Worm (Caenorhabditis elegans) whole organism, L4 larva: ENCODE measurements around the gene nhr-206.

ENCODE experiments used
- F26F4.8 ChIP-seq: fragments of 200-800 bp; sonication (Bioruptor generic); conservative IDR thresholded peaks from 2 replicates; pipeline ENCODE4 v1.3.6; 2022; ENCODE audit warnings: missing genetic modification characterization, missing compliant biosample characterization
- R02D3.7 ChIP-seq: fragments of 150-350 bp; sonication (generic microtip); optimal IDR thresholded peaks from 3 replicates; lab custom pipeline; 2014; ENCODE audit warnings: missing biosample characterization, missing genetic modification characterization
- Y105C5A.15 ChIP-seq: fragments of 200-800 bp; sonication (Bioruptor generic); IDR thresholded peaks from 2 replicates; pipeline ENCODE4 v1.3.6; 2022; ENCODE audit warnings: missing genetic modification characterization, missing compliant biosample characterization
- ama-1 ChIP-seq: fragments of 150-350 bp; optimal IDR thresholded peaks from 2 replicates; lab custom pipeline; 2014; ENCODE audit warnings: inconsistent platforms, mixed read lengths
- arid-1 ChIP-seq: fragments of 200-800 bp; sonication (Bioruptor generic); conservative IDR thresholded peaks from 2 replicates; pipeline ENCODE4 v1.3.6; 2022; ENCODE audit warnings: missing genetic modification reagents, missing genetic modification characterization, missing compliant biosample characterization
- attf-4 ChIP-seq: sonication (generic microtip); optimal IDR thresholded peaks from 3 replicates; lab custom pipeline; 2017; ENCODE audit warnings: missing biosample characterization, missing genetic modification characterization
- ceh-62 ChIP-seq: sonication (generic microtip); optimal IDR thresholded peaks from 2 replicates; lab custom pipeline; 2017; ENCODE audit warnings: missing biosample characterization, missing genetic modification characterization
- ces-1 ChIP-seq: fragments of 150-350 bp; sonication (generic microtip); optimal IDR thresholded peaks from 4 replicates; lab custom pipeline; 2014; ENCODE audit warnings: missing biosample characterization, missing genetic modification reagents, missing genetic modification characterization
- cey-2 ChIP-seq: sonication (generic microtip); optimal IDR thresholded peaks from 3 replicates; lab custom pipeline; 2017; ENCODE audit warnings: missing genetic modification characterization, mild to moderate bottlenecking, missing compliant biosample characterization, antibody characterized with exemption, borderline replicate concordance; ENCODE audit not compliant: insufficient read depth
- daf-16 ChIP-seq, 3 experiments: sonication (generic microtip); optimal IDR thresholded peaks; 2 replicates each; lab custom pipeline; 2016 to 2017; ENCODE audit warnings: missing genetic modification characterization in 3 of 3, missing genetic modification reagents in 3 of 3, mild to moderate bottlenecking in 2 of 3, missing compliant biosample characterization in 2 of 3, missing biosample characterization in 1 of 3, moderate library complexity in 1 of 3
- dmd-6 ChIP-seq: fragments of 200-800 bp; sonication (Bioruptor generic); IDR thresholded peaks from 2 replicates; pipeline ENCODE4 v1.3.6; 2022; ENCODE audit warnings: missing genetic modification reagents, missing genetic modification characterization, missing compliant biosample characterization
- dve-1 ChIP-seq: sonication (generic microtip); optimal IDR thresholded peaks from 2 replicates; lab custom pipeline; 2017; ENCODE audit warnings: antibody characterized with exemption, mild to moderate bottlenecking, missing genetic modification characterization, missing compliant biosample characterization; ENCODE audit not compliant: insufficient read depth
- egl-43 ChIP-seq: fragments of 200-800 bp; sonication (Bioruptor generic); IDR thresholded peaks from 2 replicates; pipeline ENCODE4 v1.3.6; 2022; ENCODE audit warnings: missing genetic modification reagents, missing genetic modification characterization, missing compliant biosample characterization
- fkh-10 ChIP-seq: fragments of 150-350 bp; optimal IDR thresholded peaks from 2 replicates; lab custom pipeline; 2014; ENCODE audit warnings: missing biosample characterization, missing genetic modification reagents, missing genetic modification characterization
- gei-8 ChIP-seq: fragments of 200-800 bp; sonication (Bioruptor generic); optimal IDR thresholded peaks from 2 replicates; lab custom pipeline; 2018; ENCODE audit warnings: mild to moderate bottlenecking, missing genetic modification characterization, missing compliant biosample characterization
- hlh-11 ChIP-seq: fragments of 200-800 bp; sonication (Bioruptor generic); optimal IDR thresholded peaks from 2 replicates; lab custom pipeline; 2018; ENCODE audit warnings: mild to moderate bottlenecking, missing genetic modification characterization, missing compliant biosample characterization
- hlh-30 ChIP-seq: sonication (generic microtip); optimal IDR thresholded peaks from 2 replicates; lab custom pipeline; 2017; ENCODE audit warnings: antibody characterized with exemption, mild to moderate bottlenecking, missing genetic modification characterization, missing compliant biosample characterization; ENCODE audit not compliant: insufficient read depth
- lim-7 ChIP-seq: fragments of 200-800 bp; sonication (Bioruptor generic); IDR thresholded peaks from 2 replicates; pipeline ENCODE4 v1.3.6; 2022; ENCODE audit warnings: missing genetic modification characterization, missing compliant biosample characterization
- nhr-111 ChIP-seq: fragments of 200-800 bp; sonication (Bioruptor generic); optimal IDR thresholded peaks from 2 replicates; lab custom pipeline; 2018; ENCODE audit warnings: mild to moderate bottlenecking, missing genetic modification characterization, missing compliant biosample characterization
- nhr-237 ChIP-seq: sonication (generic microtip); optimal IDR thresholded peaks from 2 replicates; lab custom pipeline; 2017; ENCODE audit warnings: missing biosample characterization, missing genetic modification characterization
- nhr-28 ChIP-seq: fragments of 150-350 bp; optimal IDR thresholded peaks from 2 replicates; lab custom pipeline; 2014; ENCODE audit warnings: missing biosample characterization, missing genetic modification characterization
- nhr-48 ChIP-seq: sonication (generic microtip); optimal IDR thresholded peaks from 2 replicates; lab custom pipeline; 2016; ENCODE audit warnings: mild to moderate bottlenecking, missing genetic modification characterization, missing compliant biosample characterization
- nhr-6 ChIP-seq: fragments of 150-350 bp; optimal IDR thresholded peaks from 2 replicates; lab custom pipeline; 2014; ENCODE audit warnings: missing biosample characterization, missing genetic modification characterization
- pha-4 ChIP-seq, 2 experiments: fragments of 150-350 bp in 1 of 2; fragments of 200-800 bp in 1 of 2; sonication (Bioruptor generic) in 1 of 2; IDR thresholded peaks in 1 of 2; optimal IDR thresholded peaks in 1 of 2; 2 replicates each; pipeline versions ENCODE4 v1.3.6 to Lab custom; 2014 to 2022; ENCODE audit warnings: missing genetic modification characterization in 2 of 2, missing genetic modification reagents in 2 of 2, missing biosample characterization in 1 of 2, missing compliant biosample characterization in 1 of 2
- skn-1 ChIP-seq: fragments of 150-350 bp; optimal IDR thresholded peaks from 2 replicates; lab custom pipeline; 2014; ENCODE audit warnings: missing biosample characterization, missing genetic modification characterization
- snpc-1.2 ChIP-seq: fragments of 200-800 bp; sonication (Bioruptor generic); IDR thresholded peaks from 2 replicates; pipeline ENCODE4 v1.3.6; 2022; ENCODE audit warnings: missing genetic modification reagents, missing genetic modification characterization, missing compliant biosample characterization
- spr-3 ChIP-seq: fragments of 200-800 bp; sonication (Bioruptor generic); optimal IDR thresholded peaks from 2 replicates; lab custom pipeline; 2018; ENCODE audit warnings: mild to moderate bottlenecking, missing genetic modification characterization, missing compliant biosample characterization
- unc-130 ChIP-seq: sonication (generic microtip); optimal IDR thresholded peaks from 2 replicates; lab custom pipeline; 2016; ENCODE audit warnings: missing genetic modification reagents, missing genetic modification characterization, missing compliant biosample characterization
- vab-7 ChIP-seq: fragments of 200-800 bp; sonication (Bioruptor generic); IDR thresholded peaks from 2 replicates; pipeline ENCODE4 v1.3.6; 2022; ENCODE audit warnings: missing genetic modification reagents, missing genetic modification characterization, missing compliant biosample characterization
- zfp-3 ChIP-seq: fragments of 200-800 bp; sonication (Bioruptor generic); conservative IDR thresholded peaks from 2 replicates; pipeline ENCODE4 v1.3.6; 2022; ENCODE audit warnings: missing genetic modification reagents, missing genetic modification characterization, missing compliant biosample characterization
- zip-11 ChIP-seq: fragments of 200-800 bp; sonication (Bioruptor generic); IDR thresholded peaks from 2 replicates; pipeline ENCODE4 v1.3.6; 2022; ENCODE audit warnings: missing genetic modification characterization, missing compliant biosample characterization
- ztf-11 ChIP-seq: fragments of 150-350 bp; optimal IDR thresholded peaks from 2 replicates; lab custom pipeline; 2014; ENCODE audit warnings: missing biosample characterization, missing genetic modification characterization
- ztf-7 ChIP-seq: fragments of 150-350 bp; optimal IDR thresholded peaks from 2 replicates; lab custom pipeline; 2014; ENCODE audit warnings: missing biosample characterization, missing genetic modification characterization

Gene nhr-206

DNA sequence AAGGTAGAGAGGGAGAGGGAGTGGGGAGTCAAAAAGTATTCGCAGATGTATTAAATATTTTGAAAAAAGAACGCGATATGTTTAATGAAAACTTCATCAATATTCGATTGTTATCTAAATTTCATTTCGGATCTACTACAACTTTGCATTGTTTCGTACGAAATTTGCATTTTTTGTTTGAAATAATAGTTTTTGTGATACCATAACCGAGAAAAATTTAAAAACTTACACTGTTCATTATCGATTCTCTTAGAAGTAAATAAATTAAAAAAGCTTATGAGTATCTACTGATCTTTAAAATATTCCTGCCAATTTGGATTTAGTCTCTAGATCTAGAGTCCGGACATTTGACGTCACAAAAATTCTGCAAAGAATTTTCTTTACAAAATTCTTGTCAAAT, 11.5 kb upstream of the nhr-206 start, which contains the start of gene R07B7.9:
R07B7.9 (minus strand) TSS at position 101 of the 400 bp plus-strand sequence.
- TF ChIP-seq hlh-30 (tag; lab: Kevin White, UChicago) (no peak), nhr-48 (tag; lab: Kevin White, UChicago) (no peak), nhr-237 (no peak), egl-43 (GFP tag; lab: Robert Waterston, UW) (no peak), ama-1 (no peak), ceh-62 (tag; lab: Kevin White, UChicago) (no peak), skn-1 (no peak), ces-1 (GFP tag; lab: Kevin White, UChicago) (no peak), pha-4 (GFP tag; IDR thresholded peaks at IDR 0.05; lab: Robert Waterston, UW) (no peak), pha-4 (tag; optimal IDR thresholded peaks at IDR 0.05; lab: Kevin White, UChicago) (no peak), Y105C5A.15 (GFP tag; lab: Robert Waterston, UW) (no peak), ztf-11 (no peak), F26F4.8 (GFP tag; lab: Robert Waterston, UW) (no peak), arid-1 (GFP tag; lab: Robert Waterston, UW) (no peak), spr-3 (GFP tag; lab: Kevin White, UChicago) (no peak), zfp-3 (no peak)

DNA sequence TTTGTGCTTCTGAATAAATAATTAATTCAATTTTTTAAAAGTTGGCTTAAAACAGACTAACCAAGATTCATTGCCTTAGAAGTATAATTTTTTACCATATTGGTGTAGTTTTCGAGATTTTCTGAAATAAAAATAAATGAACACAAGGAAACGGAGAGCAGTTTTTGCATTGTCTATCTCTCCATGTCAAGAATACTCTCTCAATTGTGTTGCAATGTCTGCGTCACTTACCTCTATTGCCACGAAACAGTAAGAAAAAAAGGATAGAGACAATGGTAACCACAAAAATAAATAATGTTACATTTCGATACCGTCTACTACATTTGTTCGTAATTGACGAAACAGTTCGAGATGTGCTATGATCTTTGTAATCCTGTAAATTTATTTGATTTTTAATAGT, 8.9 kb upstream of the nhr-206 start, which contains the start of gene R07B7.10:
R07B7.10 (plus strand) TSS at position 285 of the 400 bp plus-strand sequence.
- TF ChIP-seq gei-8 (GFP tag; lab: Kevin White, UChicago) (no peak), R02D3.7 (tag; lab: Kevin White, UChicago) (no peak), ztf-7 (tag; lab: Kevin White, UChicago) (no peak), dve-1 (tag; lab: Kevin White, UChicago) (peak; percentile 14), pha-4 (GFP tag; IDR thresholded peaks at IDR 0.05; lab: Robert Waterston, UW) (no peak), pha-4 (tag; optimal IDR thresholded peaks at IDR 0.05; lab: Kevin White, UChicago) (no peak), zip-11 (GFP tag; lab: Robert Waterston, UW) (no peak), unc-130 (GFP tag; lab: Kevin White, UChicago) (no peak), hlh-11 (tag; lab: Kevin White, UChicago) (no peak), nhr-28 (tag; lab: Kevin White, UChicago) (peak; percentile 18), attf-4 (tag; lab: Kevin White, UChicago) (no peak), nhr-111 (GFP tag; lab: Kevin White, UChicago) (no peak), nhr-6 (no peak), fkh-10 (GFP tag; lab: Kevin White, UChicago) (no peak), ztf-11 (no peak)

DNA sequence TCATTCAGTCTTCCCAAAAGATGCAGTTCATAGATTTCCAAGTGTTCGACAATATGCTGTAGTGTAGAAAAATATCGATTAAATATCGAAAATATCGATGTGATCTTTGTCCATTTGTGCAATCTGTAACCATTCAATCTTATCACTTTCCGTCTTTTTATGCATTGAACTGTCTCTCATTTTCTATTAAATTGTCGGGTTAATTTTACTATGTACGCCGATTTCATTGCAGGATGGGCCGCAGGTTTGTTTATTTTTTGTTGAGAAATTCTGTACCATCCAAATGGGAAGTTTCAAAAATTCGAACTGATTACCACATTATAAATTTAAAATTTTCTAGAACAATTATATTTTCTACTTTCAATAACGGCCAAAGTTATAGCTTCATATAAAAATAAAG, 7.6 kb upstream of the nhr-206 start, which contains the start of gene R07B7.8:
R07B7.8 (minus strand) TSS at position 101 of the 400 bp plus-strand sequence.
- TF ChIP-seq vab-7 (GFP tag; lab: Robert Waterston, UW): no peak
- TF ChIP-seq dmd-6: peak; percentile 25; the same call in 1 of the 2 replicates
- TF ChIP-seq zfp-3: no peak

DNA sequence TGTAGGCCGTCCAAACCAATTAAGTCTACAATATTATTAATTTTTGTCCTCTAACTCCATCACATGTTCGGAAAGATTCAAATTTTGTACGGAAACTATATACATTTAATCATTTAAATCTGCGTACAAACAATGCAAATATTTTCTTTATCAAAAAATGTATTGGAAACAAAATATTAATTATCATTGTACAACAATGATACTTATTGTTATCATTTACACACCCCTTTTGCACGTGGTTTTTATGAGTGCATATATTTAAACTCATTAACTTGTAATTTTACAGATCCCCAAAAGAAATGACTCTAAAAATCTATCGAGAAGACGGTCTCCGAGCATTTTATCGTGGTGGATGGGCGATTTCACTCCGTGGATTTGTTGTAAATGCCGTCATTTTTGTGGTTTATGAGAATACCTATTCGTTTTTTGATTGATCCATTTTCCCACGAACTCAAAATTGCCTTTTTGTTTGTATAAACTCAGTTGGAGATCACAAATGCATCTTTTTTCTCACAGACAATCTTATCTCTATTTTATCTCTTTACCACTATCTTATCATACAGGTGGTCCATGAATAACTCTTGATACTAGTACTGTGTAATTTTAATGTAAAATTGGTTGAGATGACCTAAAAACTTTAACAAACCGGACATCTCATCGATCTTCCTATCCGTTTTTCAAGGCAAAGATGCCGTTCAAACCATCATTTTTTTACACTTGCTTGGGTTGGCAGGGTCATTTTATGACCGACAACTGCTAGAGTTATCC, 5.8 kb upstream of the nhr-206 start:
- no peak for TF ChIP-seq cey-2 (tag; lab: Kevin White, UChicago)
- TF ChIP-seq lim-7: no peak
- TF ChIP-seq snpc-1.2 (GFP tag; lab: Robert Waterston, UW): no peak
- no peak for TF ChIP-seq nhr-237
- TF ChIP-seq daf-16 (GFP tag; optimal IDR thresholded peaks at IDR 0.05; lab: Kevin White, UChicago): no peak
- no peak for TF ChIP-seq daf-16 (tag; optimal IDR thresholded peaks at IDR 0.05; lab: Kevin White, UChicago)
